Worm (Caenorhabditis elegans) whole organism, L3 larva: ENCODE measurements around the gene F10G2.4.
A peak's percentile ranks its signal among the peaks of the same experiment; 100 is the strongest.

Experiments
- R02D3.7 ChIP-seq: fragments of 150-350 bp; optimal IDR thresholded peaks from 2 replicates; lab custom pipeline; 2014; ENCODE audit warnings: missing biosample characterization, missing genetic modification characterization
- ZK546.5 ChIP-seq: sonication (generic microtip); optimal IDR thresholded peaks from 2 replicates; lab custom pipeline; 2017; ENCODE audit warnings: missing biosample characterization, missing genetic modification characterization
- ceh-16 ChIP-seq: sonication (generic microtip); optimal IDR thresholded peaks from 2 replicates; lab custom pipeline; 2017; ENCODE audit warnings: missing biosample characterization, missing genetic modification characterization
- ceh-82 ChIP-seq: fragments of 150-350 bp; optimal IDR thresholded peaks from 2 replicates; lab custom pipeline; 2014; ENCODE audit warnings: missing biosample characterization, missing genetic modification characterization
- ceh-9 ChIP-seq: sonication (generic microtip); optimal IDR thresholded peaks from 2 replicates; lab custom pipeline; 2018; ENCODE audit warnings: missing biosample characterization, missing genetic modification characterization
- daf-12 ChIP-seq: fragments of 150-350 bp; optimal IDR thresholded peaks from 2 replicates; lab custom pipeline; 2014; ENCODE audit warnings: missing biosample characterization, missing genetic modification reagents, missing genetic modification characterization
- egl-5 ChIP-seq: fragments of 150-350 bp; optimal IDR thresholded peaks from 2 replicates; lab custom pipeline; 2017; ENCODE audit warnings: missing biosample characterization, missing genetic modification reagents, missing genetic modification characterization, inconsistent platforms
- elt-2 ChIP-seq: sonication (generic microtip); optimal IDR thresholded peaks from 2 replicates; lab custom pipeline; 2016; ENCODE audit warnings: missing genetic modification reagents, mild to moderate bottlenecking, missing genetic modification characterization, missing compliant biosample characterization
- eor-1 ChIP-seq, 2 experiments: fragments of 150-350 bp; optimal IDR thresholded peaks; 2 replicates each; lab custom pipeline; 2014 to 2018; ENCODE audit warnings: missing biosample characterization in 2 of 2, missing genetic modification characterization in 2 of 2
- fkh-10 ChIP-seq: sonication (generic microtip); optimal IDR thresholded peaks from 2 replicates; lab custom pipeline; 2017; ENCODE audit warnings: missing biosample characterization, missing genetic modification reagents, missing genetic modification characterization
- jun-1 ChIP-seq: fragments of 150-350 bp; optimal IDR thresholded peaks from 2 replicates; lab custom pipeline; 2014; ENCODE audit warnings: missing biosample characterization, missing genetic modification reagents, missing genetic modification characterization
- lsy-12 ChIP-seq: sonication (generic microtip); optimal IDR thresholded peaks from 2 replicates; lab custom pipeline; 2016; ENCODE audit warnings: mild to moderate bottlenecking, missing genetic modification characterization, missing compliant biosample characterization
- mml-1 ChIP-seq: fragments of 150-350 bp; sonication (generic microtip); optimal IDR thresholded peaks from 3 replicates; lab custom pipeline; 2014; ENCODE audit warnings: missing biosample characterization, missing genetic modification characterization
- nfya-1 ChIP-seq: sonication (generic microtip); optimal IDR thresholded peaks from 2 replicates; lab custom pipeline; 2017; ENCODE audit warnings: missing genetic modification characterization, mild to moderate bottlenecking, missing compliant biosample characterization, antibody characterized with exemption, moderate library complexity; ENCODE audit not compliant: insufficient read depth
- nhr-11 ChIP-seq: fragments of 150-350 bp; optimal IDR thresholded peaks from 2 replicates; lab custom pipeline; 2014; ENCODE audit warnings: missing biosample characterization, missing genetic modification characterization
- nhr-12 ChIP-seq: fragments of 150-350 bp; optimal IDR thresholded peaks from 2 replicates; lab custom pipeline; 2014; ENCODE audit warnings: missing biosample characterization, missing genetic modification characterization
- nhr-23 ChIP-seq: fragments of 150-350 bp; optimal IDR thresholded peaks from 2 replicates; lab custom pipeline; 2014; ENCODE audit warnings: missing biosample characterization, missing genetic modification reagents, missing genetic modification characterization
- nhr-237 ChIP-seq: fragments of 150-350 bp; optimal IDR thresholded peaks from 2 replicates; lab custom pipeline; 2014; ENCODE audit warnings: missing biosample characterization, missing genetic modification characterization
- nhr-25 ChIP-seq: sonication (generic microtip); optimal IDR thresholded peaks from 2 replicates; lab custom pipeline; 2017; ENCODE audit warnings: missing biosample characterization, missing genetic modification characterization
- nhr-28 ChIP-seq: fragments of 150-350 bp; optimal IDR thresholded peaks from 2 replicates; lab custom pipeline; 2014; ENCODE audit warnings: missing biosample characterization, missing genetic modification characterization
- nhr-67 ChIP-seq: fragments of 150-350 bp; optimal IDR thresholded peaks from 2 replicates; lab custom pipeline; 2014; ENCODE audit warnings: missing biosample characterization, missing genetic modification characterization
- nhr-76 ChIP-seq: fragments of 150-350 bp; sonication (generic microtip); optimal IDR thresholded peaks from 5 replicates; lab custom pipeline; 2014; ENCODE audit warnings: missing biosample characterization, missing genetic modification characterization
- nhr-77 ChIP-seq: fragments of 150-350 bp; optimal IDR thresholded peaks from 2 replicates; lab custom pipeline; 2014; ENCODE audit warnings: missing biosample characterization, missing genetic modification characterization
- pha-4 ChIP-seq: fragments of 150-350 bp; optimal IDR thresholded peaks from 2 replicates; lab custom pipeline; 2014; ENCODE audit warnings: missing biosample characterization, missing genetic modification reagents, missing genetic modification characterization
- pqm-1 ChIP-seq: fragments of 150-350 bp; optimal IDR thresholded peaks from 2 replicates; lab custom pipeline; 2017; ENCODE audit warnings: missing biosample characterization, missing genetic modification characterization, inconsistent platforms
- sea-2 ChIP-seq: fragments of 150-350 bp; sonication (generic microtip); optimal IDR thresholded peaks from 4 replicates; lab custom pipeline; 2014; ENCODE audit warnings: missing biosample characterization, missing genetic modification reagents, missing genetic modification characterization
- skn-1 ChIP-seq: fragments of 150-350 bp; optimal IDR thresholded peaks from 2 replicates; lab custom pipeline; 2014; ENCODE audit warnings: missing biosample characterization, missing genetic modification characterization
- snpc-4 ChIP-seq: fragments of 150-350 bp; optimal IDR thresholded peaks from 2 replicates; lab custom pipeline; 2014; ENCODE audit warnings: missing biosample characterization, missing genetic modification characterization
- tbx-2 ChIP-seq: sonication (generic microtip); optimal IDR thresholded peaks from 2 replicates; lab custom pipeline; 2016; ENCODE audit warnings: mild to moderate bottlenecking, missing genetic modification characterization, missing compliant biosample characterization
- unc-39 ChIP-seq: sonication (generic microtip); optimal IDR thresholded peaks from 4 replicates; lab custom pipeline; 2017; ENCODE audit warnings: missing biosample characterization, missing genetic modification characterization
- zag-1 ChIP-seq: fragments of 150-350 bp; optimal IDR thresholded peaks from 2 replicates; lab custom pipeline; 2014; ENCODE audit warnings: missing biosample characterization, missing genetic modification characterization
- ztf-11 ChIP-seq: fragments of 150-350 bp; optimal IDR thresholded peaks from 2 replicates; lab custom pipeline; 2014; ENCODE audit warnings: missing biosample characterization, missing genetic modification characterization
- ztf-4 ChIP-seq: fragments of 150-350 bp; optimal IDR thresholded peaks from 2 replicates; lab custom pipeline; 2014; ENCODE audit warnings: missing biosample characterization, missing genetic modification characterization

F10G2.4 gene

ce11 chrV:7313233-7313632, 13.8 kb upstream of the F10G2.4 start, which contains the start of gene srx-6:
Gene srx-6 (minus strand): TSS chrV:7313333.
- TF ChIP-seq pqm-1 (tag; lab: Kevin White, UChicago) (no peak), ztf-4 (tag; lab: Kevin White, UChicago) (no peak), ceh-9 (tag; lab: Kevin White, UChicago) (no peak), nhr-28 (tag; lab: Kevin White, UChicago) (no peak), nfya-1 (no peak), nhr-67 (no peak), snpc-4 (tag; lab: Kevin White, UChicago) (no peak), unc-39 (tag; lab: Kevin White, UChicago) (no peak), ceh-82 (tag; lab: Kevin White, UChicago) (no peak), nhr-11 (tag; lab: Kevin White, UChicago) (no peak), sea-2 (no peak), nhr-237 (tag; lab: Kevin White, UChicago) (no peak)

ce11 chrV:7320909-7321308, 6.1 kb upstream of the F10G2.4 start, which contains the start of gene lmd-4:
Gene lmd-4 (minus strand): TSS chrV:7321009.
- TF ChIP-seq nhr-23 (tag; lab: Kevin White, UChicago) (no peak), fkh-10 (GFP tag; lab: Kevin White, UChicago) (no peak), ZK546.5 (tag; lab: Kevin White, UChicago) (no peak), pqm-1 (tag; lab: Kevin White, UChicago) (no peak), snpc-4 (tag; lab: Kevin White, UChicago) (no peak), ceh-16 (tag; lab: Kevin White, UChicago) (no peak), daf-12 (no peak), nhr-11 (tag; lab: Kevin White, UChicago) (no peak), nhr-76 (tag; lab: Kevin White, UChicago) (no peak)

- TF ChIP-seq tbx-2 = no peak
- TF ChIP-seq, all 47 proteins: peak for 0
These were observed 5.1 kb upstream of the F10G2.4 start, which contains the start of gene F10G2.10 for ce11 chrV:7321915-7322314. Gene F10G2.10 (plus strand): TSS chrV:7322215.

- TF ChIP-seq lsy-12 (no peak), R02D3.7 (tag; lab: Kevin White, UChicago) (no peak), ceh-82 (tag; lab: Kevin White, UChicago) (no peak), unc-39 (tag; lab: Kevin White, UChicago) (no peak), ztf-4 (tag; lab: Kevin White, UChicago) (no peak), nhr-25 (tag; lab: Kevin White, UChicago) (no peak), elt-2 (no peak), ztf-11 (tag; lab: Kevin White, UChicago) (no peak)
These were observed 1.7 kb upstream of the F10G2.4 start, which contains the start of gene srx-92 for ce11 chrV:7325285-7325684. Gene srx-92 (minus strand): TSS chrV:7325385.

- TF ChIP-seq elt-2 (peak; percentile 2), mml-1 (tag; lab: Kevin White, UChicago) (no peak)
These were observed 1.1 kb downstream of the F10G2.4 start, which contains the start of gene clec-7 for ce11 chrV:7328092-7328491. Gene clec-7 (plus strand): TSS chrV:7328392.

ce11 chrV:7330868-7331267, 3.8 kb downstream of the F10G2.4 start, which contains the start of gene F10G2.2:
Gene F10G2.2 (plus strand): TSS chrV:7331168.
- TF ChIP-seq nhr-12 (no peak), eor-1 (tag; optimal IDR thresholded peaks at IDR 0.05; lab: Kevin White, UChicago) (no peak), sea-2 (no peak), zag-1 (tag; lab: Kevin White, UChicago) (no peak), lsy-12 (no peak), skn-1 (no peak), mml-1 (tag; lab: Kevin White, UChicago) (no peak), nhr-11 (tag; lab: Kevin White, UChicago) (no peak)
- TF ChIP-seq, all 47 proteins: peak for 0

ce11 chrV:7332253-7332652, 5.2 kb downstream of the F10G2.4 start, which contains the start of gene F10G2.1:
Gene F10G2.1 (plus strand): TSS chrV:7332553.
- TF ChIP-seq nhr-25 (tag; lab: Kevin White, UChicago) = no peak
- no peak for TF ChIP-seq zag-1 (tag; lab: Kevin White, UChicago)
- no peak for TF ChIP-seq ceh-9 (tag; lab: Kevin White, UChicago)
- TF ChIP-seq ceh-82 (tag; lab: Kevin White, UChicago) = no peak
- TF ChIP-seq lsy-12 = no peak
- no peak for TF ChIP-seq ztf-4 (tag; lab: Kevin White, UChicago)
- TF ChIP-seq nhr-12 = no peak
- TF ChIP-seq nhr-77 = no peak
- TF ChIP-seq nhr-23 (tag; lab: Kevin White, UChicago) = no peak
- TF ChIP-seq nhr-67 = no peak
- no peak for TF ChIP-seq egl-5 (tag; lab: Kevin White, UChicago)
- TF ChIP-seq pha-4 (tag; lab: Kevin White, UChicago) = no peak
- no peak for TF ChIP-seq jun-1
